3 fruit fly cellular contexts compared by ENCODE assay signal in the genomic region with DNA sequence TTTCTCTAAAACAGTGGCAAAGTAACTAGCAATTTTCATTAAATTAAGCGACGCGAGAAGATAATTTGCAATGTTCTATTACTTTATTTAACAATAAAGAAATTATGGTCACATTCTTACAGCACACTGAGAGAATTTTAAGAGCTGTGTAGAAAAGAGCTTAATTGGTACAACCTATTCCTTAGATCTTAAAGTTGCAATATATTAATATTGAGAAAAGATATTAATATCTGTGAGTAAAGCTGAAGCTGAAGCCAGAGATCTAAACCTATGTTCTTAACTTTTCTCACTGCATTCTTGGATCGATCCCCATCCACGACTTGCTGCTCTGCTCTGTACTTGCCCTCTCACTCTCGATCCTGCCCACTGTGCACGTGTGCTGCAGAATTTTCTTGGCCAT.
TF ChIP-seq lines count a peak whose summit lies in the region.

No protein-coding gene starts in this region.

- no peak for TF ChIP-seq CTCF in whole organism, embryonic (GFP tag; optimal IDR thresholded peaks at IDR 0.05; lab: Kevin White, UChicago)

TF ChIP-seq in whole organism, embryonic, 481 proteins besides CTCF, POLR2A, EP300 and RAD21:
- TF ChIP-seq CG8944 (GFP tag; optimal IDR thresholded peaks at IDR 0.05; lab: Kevin White, UChicago) (no peak), Ets65A (GFP tag; lab: Kevin White, UChicago) (peak; percentile 50)

TF ChIP-seq in whole organism, prepupa, 60 proteins besides CTCF, POLR2A, EP300 and RAD21 (continues in another document):
- TF ChIP-seq Hr39 (GFP tag; optimal IDR thresholded peaks at IDR 0.05; lab: Kevin White, UChicago) (no peak), Blimp-1 (GFP tag; optimal IDR thresholded peaks at IDR 0.05; lab: Kevin White, UChicago) (no peak), Gug (GFP tag; IDR thresholded peaks at IDR 0.05; lab: Robert Waterston, UW) (no peak), CG4318 (GFP tag; optimal IDR thresholded peaks at IDR 0.05; lab: Kevin White, UChicago) (peak; percentile 13), CG15336 (GFP tag; IDR thresholded peaks at IDR 0.05; lab: Robert Waterston, UW) (no peak), Ets21C (GFP tag; optimal IDR thresholded peaks at IDR 0.05; lab: Kevin White, UChicago) (no peak), topi (GFP tag; optimal IDR thresholded peaks at IDR 0.05; lab: Kevin White, UChicago) (no peak), Sox14 (GFP tag; optimal IDR thresholded peaks at IDR 0.05; lab: Kevin White, UChicago) (peak; percentile 49), Met (GFP tag; optimal IDR thresholded peaks at IDR 0.05; lab: Kevin White, UChicago) (peak; percentile 12), Eip78C (GFP tag; lab: Kevin White, UChicago) (peak; percentile 49), CG8319 (GFP tag; optimal IDR thresholded peaks at IDR 0.05; lab: Kevin White, UChicago) (no peak), CG10631 (GFP tag; optimal IDR thresholded peaks at IDR 0.05; lab: Kevin White, UChicago) (peak; percentile 55), OdsH (GFP tag; optimal IDR thresholded peaks at IDR 0.05; lab: Kevin White, UChicago) (peak; percentile 39), CG10669 (GFP tag; optimal IDR thresholded peaks at IDR 0.05; lab: Kevin White, UChicago) (no peak), eg (GFP tag; IDR thresholded peaks at IDR 0.05; lab: Robert Waterston, UW) (no peak), fd85E (GFP tag; optimal IDR thresholded peaks at IDR 0.05; lab: Kevin White, UChicago) (no peak), CG6163 (GFP tag; IDR thresholded peaks at IDR 0.05; lab: Robert Waterston, UW) (peak; percentile 51; the same call in 1 of the 3 replicates), Eip75B (GFP tag; optimal IDR thresholded peaks at IDR 0.05; lab: Kevin White, UChicago) (peak; percentile 41), CG3032 (tag; optimal IDR thresholded peaks at IDR 0.05; lab: Kevin White, UChicago) (no peak), lz (GFP tag; optimal IDR thresholded peaks at IDR 0.05; lab: Kevin White, UChicago) (no peak), net (GFP tag; optimal IDR thresholded peaks at IDR 0.05; lab: Kevin White, UChicago) (no peak), CG8632 (GFP tag; optimal IDR thresholded peaks at IDR 0.05; lab: Kevin White, UChicago) (no peak), achi (GFP tag; optimal IDR thresholded peaks at IDR 0.05; lab: Kevin White, UChicago) (peak; percentile 19), dsx (GFP tag; optimal IDR thresholded peaks at IDR 0.05; lab: Kevin White, UChicago; ENCODE audit: poor library complexity, severe bottlenecking) (no peak), CG11902 (GFP tag; optimal IDR thresholded peaks at IDR 0.05; lab: Kevin White, UChicago) (no peak), CG11762 (GFP tag; optimal IDR thresholded peaks at IDR 0.05; lab: Kevin White, UChicago; ENCODE audit: insufficient read depth) (no peak), ss (GFP tag; optimal IDR thresholded peaks at IDR 0.05; lab: Kevin White, UChicago) (no peak), cyc (GFP tag; optimal IDR thresholded peaks at IDR 0.05; lab: Kevin White, UChicago) (peak; percentile 9), Eip93F (GFP tag; optimal IDR thresholded peaks at IDR 0.05; lab: Kevin White, UChicago) (no peak), CG6276 (GFP tag; optimal IDR thresholded peaks at IDR 0.05; lab: Kevin White, UChicago) (no peak), acj6 (GFP tag; optimal IDR thresholded peaks at IDR 0.05; lab: Kevin White, UChicago) (peak; percentile 26), CG34406 (GFP tag; optimal IDR thresholded peaks at IDR 0.05; lab: Kevin White, UChicago) (no peak), esn (GFP tag; optimal IDR thresholded peaks at IDR 0.05; lab: Kevin White, UChicago) (peak; percentile 34), Lpt (GFP tag; optimal IDR thresholded peaks at IDR 0.05; lab: Kevin White, UChicago) (no peak), CG8119 (GFP tag; IDR thresholded peaks at IDR 0.05; lab: Robert Waterston, UW) (no peak), pdm3 (GFP tag; optimal IDR thresholded peaks at IDR 0.05; lab: Kevin White, UChicago) (peak; percentile 32), spab (GFP tag; optimal IDR thresholded peaks at IDR 0.05; lab: Kevin White, UChicago) (no peak), dac (GFP tag; optimal IDR thresholded peaks at IDR 0.05; lab: Kevin White, UChicago) (no peak), Ets96B (tag; optimal IDR thresholded peaks at IDR 0.05; lab: Kevin White, UChicago) (no peak), CG31627 (GFP tag; optimal IDR thresholded peaks at IDR 0.05; lab: Kevin White, UChicago) (peak; percentile 4), Sox15 (GFP tag; optimal IDR thresholded peaks at IDR 0.05; lab: Kevin White, UChicago) (no peak), CG3919 (GFP tag; optimal IDR thresholded peaks at IDR 0.05; lab: Kevin White, UChicago) (peak; percentile 22), CG9139 (GFP tag; optimal IDR thresholded peaks at IDR 0.05; lab: Kevin White, UChicago) (no peak)

TF ChIP-seq in whole organism, pupa, 21 proteins besides CTCF, POLR2A, EP300 and RAD21:
- peak; percentile 47 for TF ChIP-seq CG8301 (tag; optimal IDR thresholded peaks at IDR 0.05; lab: Kevin White, UChicago)
- TF ChIP-seq Ets98B (GFP tag; IDR thresholded peaks at IDR 0.05; lab: Robert Waterston, UW) = no peak
- peak; percentile 44 for TF ChIP-seq CG9948 (tag; optimal IDR thresholded peaks at IDR 0.05; lab: Kevin White, UChicago)
- TF ChIP-seq CG14655 (GFP tag; optimal IDR thresholded peaks at IDR 0.05; lab: Kevin White, UChicago) = peak; percentile 72
- peak; percentile 3 for TF ChIP-seq Pif1A (GFP tag; optimal IDR thresholded peaks at IDR 0.05; lab: Kevin White, UChicago)
- TF ChIP-seq CG15710 (tag; optimal IDR thresholded peaks at IDR 0.05; lab: Kevin White, UChicago) = no peak
- TF ChIP-seq CG8159 (tag; optimal IDR thresholded peaks at IDR 0.05; lab: Kevin White, UChicago) = peak; percentile 11
- TF ChIP-seq CG34367 (tag; optimal IDR thresholded peaks at IDR 0.05; lab: Kevin White, UChicago) = peak; percentile 2
- TF ChIP-seq gl (tag; optimal IDR thresholded peaks at IDR 0.05; lab: Kevin White, UChicago) = no peak
- TF ChIP-seq CG17806 (tag; optimal IDR thresholded peaks at IDR 0.05; lab: Kevin White, UChicago) = peak; percentile 34
